Worm (Caenorhabditis elegans): ENCODE measurements around the gene nspg-9.

DNA sequence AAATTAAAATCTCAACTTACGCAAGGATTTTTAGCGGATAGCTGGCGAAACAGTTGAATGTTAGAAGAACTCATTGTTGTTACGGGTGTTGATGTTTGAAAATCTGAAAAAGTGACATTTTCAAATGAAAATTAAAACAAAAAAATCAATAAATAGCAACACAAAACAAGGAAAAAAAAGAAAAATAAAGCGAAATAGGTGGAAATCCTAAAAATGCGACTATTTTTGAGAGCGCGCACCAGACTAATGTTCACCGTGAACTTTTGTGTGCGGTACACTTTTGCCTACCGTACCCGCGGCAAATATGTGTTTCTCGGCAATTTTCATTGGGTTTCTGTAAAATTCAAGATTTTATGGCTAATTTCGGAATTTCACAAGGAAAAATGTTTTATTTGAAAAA lies 39.6 kb upstream of the nspg-9 start, which contains the start of gene F55B11.6:
- TF ChIP-seq elt-3 (tag; optimal IDR thresholded peaks at IDR 0.05) (no peak), zag-1 (tag; optimal IDR thresholded peaks at IDR 0.05) (no peak), mml-1 (tag; optimal IDR thresholded peaks at IDR 0.05) (no peak), ZK546.5 (tag; optimal IDR thresholded peaks at IDR 0.05) (no peak)

Data from whole organism, L3 larva.